Worm (Caenorhabditis elegans) whole organism, L1 larva: ENCODE results near the gene fbxa-182.

ENCODE experiments used
- C04F5.9 ChIP-seq: sonication (generic microtip); optimal IDR thresholded peaks from 2 replicates; lab custom pipeline; 2016; ENCODE audit warnings: missing genetic modification characterization, missing compliant biosample characterization
- C16A3.4 ChIP-seq: fragments of 150-350 bp; optimal IDR thresholded peaks from 2 replicates; lab custom pipeline; 2014; ENCODE audit warnings: missing biosample characterization, missing genetic modification characterization
- C34B4.2 ChIP-seq: sonication (generic microtip); optimal IDR thresholded peaks from 2 replicates; lab custom pipeline; 2017; ENCODE audit warnings: mild to moderate bottlenecking, missing genetic modification characterization, missing compliant biosample characterization
- ama-1 ChIP-seq: fragments of 150-350 bp; optimal IDR thresholded peaks from 2 replicates; lab custom pipeline; 2014
- blmp-1 ChIP-seq: fragments of 150-350 bp; optimal IDR thresholded peaks from 2 replicates; lab custom pipeline; 2014; ENCODE audit warnings: missing biosample characterization, missing genetic modification characterization
- ceh-63 ChIP-seq: fragments of 200-800 bp; sonication (Bioruptor generic); optimal IDR thresholded peaks from 2 replicates; lab custom pipeline; 2018; ENCODE audit warnings: mild to moderate bottlenecking, missing genetic modification characterization, missing compliant biosample characterization
- ceh-88 ChIP-seq: fragments of 200-800 bp; sonication (Bioruptor generic); IDR thresholded peaks from 2 replicates; pipeline ENCODE4 v1.3.6; 2022; ENCODE audit warnings: missing genetic modification characterization, missing compliant biosample characterization
- dpl-1 ChIP-seq, 3 experiments: fragments of 150-350 bp in 2 of 3; sonication (generic microtip) in 1 of 3; optimal IDR thresholded peaks; 2 replicates each; lab custom pipeline; 2014 to 2017; ENCODE audit warnings: missing biosample characterization in 3 of 3, missing genetic modification characterization in 3 of 3, missing genetic modification reagents in 3 of 3
- dsc-1 ChIP-seq: sonication (generic microtip); optimal IDR thresholded peaks from 2 replicates; lab custom pipeline; 2016; ENCODE audit warnings: mild to moderate bottlenecking, missing genetic modification characterization, missing compliant biosample characterization
- efl-1 ChIP-seq, 4 experiments: fragments of 150-350 bp; optimal IDR thresholded peaks in 3 of 4; peaks in 1 of 4; 1 replicate in 1 of 4; 2 replicates in 3 of 4; lab custom pipeline; 2014; ENCODE audit warnings: missing biosample characterization in 2 of 4, missing genetic modification characterization in 2 of 4, missing genetic modification reagents in 2 of 4
- egl-13 ChIP-seq: sonication (generic microtip); optimal IDR thresholded peaks from 2 replicates; lab custom pipeline; 2016; ENCODE audit warnings: missing genotype, missing genetic modification reagents, missing genetic modification characterization, missing compliant biosample characterization
- egl-27 ChIP-seq, 2 experiments: fragments of 150-350 bp in 1 of 2; sonication (generic microtip); optimal IDR thresholded peaks; 3 replicates each; lab custom pipeline; 2017 to 2018; ENCODE audit warnings: missing biosample characterization in 2 of 2, missing genetic modification characterization in 2 of 2, missing genetic modification reagents in 2 of 2
- elt-2 ChIP-seq: sonication (generic microtip); optimal IDR thresholded peaks from 2 replicates; lab custom pipeline; 2016; ENCODE audit warnings: missing genetic modification characterization, mild to moderate bottlenecking, inconsistent platforms, missing compliant biosample characterization, missing genetic modification reagents
- elt-3 ChIP-seq, 6 experiments: fragments of 150-350 bp in 1 of 6; sonication (generic microtip); optimal IDR thresholded peaks; 2 replicates each; lab custom pipeline; 2017 to 2018; ENCODE audit warnings: missing biosample characterization in 6 of 6, missing genetic modification characterization in 6 of 6, inconsistent platforms in 1 of 6
- ets-5 ChIP-seq: fragments of 200-800 bp; sonication (Bioruptor generic); IDR thresholded peaks from 2 replicates; pipeline ENCODE4 v1.3.6; 2022; ENCODE audit warnings: missing genetic modification characterization, missing compliant biosample characterization
- fkh-8 ChIP-seq: sonication (generic microtip); optimal IDR thresholded peaks from 2 replicates; lab custom pipeline; 2016; ENCODE audit warnings: mild to moderate bottlenecking, missing genetic modification characterization, missing compliant biosample characterization
- grh-1 ChIP-seq: fragments of 200-800 bp; sonication (Bioruptor generic); IDR thresholded peaks from 2 replicates; pipeline ENCODE4 v1.3.6; 2022; ENCODE audit warnings: missing genetic modification reagents, missing genetic modification characterization, missing compliant biosample characterization
- hpl-2 ChIP-seq: fragments of 150-350 bp; optimal IDR thresholded peaks from 2 replicates; lab custom pipeline; 2014; ENCODE audit warnings: missing biosample characterization, missing genetic modification reagents, missing genetic modification characterization
- jun-1 ChIP-seq: fragments of 150-350 bp; optimal IDR thresholded peaks from 2 replicates; lab custom pipeline; 2014; ENCODE audit warnings: missing biosample characterization, missing genetic modification reagents, missing genetic modification characterization
- lin-15B ChIP-seq: fragments of 150-350 bp; sonication (generic microtip); optimal IDR thresholded peaks from 3 replicates; lab custom pipeline; 2014; ENCODE audit warnings: missing biosample characterization, missing genetic modification characterization
- lin-35 ChIP-seq, 2 experiments: fragments of 150-350 bp; optimal IDR thresholded peaks; 2 replicates each; lab custom pipeline; 2014; ENCODE audit warnings: missing biosample characterization in 2 of 2, missing genetic modification characterization in 2 of 2, missing genetic modification reagents in 2 of 2
- lin-39 ChIP-seq: fragments of 150-350 bp; optimal IDR thresholded peaks from 2 replicates; lab custom pipeline; 2014; ENCODE audit warnings: missing biosample characterization, missing genetic modification reagents, missing genetic modification characterization
- lsy-2 ChIP-seq, 2 experiments: fragments of 150-350 bp; optimal IDR thresholded peaks; 2 replicates each; lab custom pipeline; 2014; ENCODE audit warnings: missing biosample characterization in 2 of 2, missing genetic modification characterization in 2 of 2
- mdl-1 ChIP-seq, 2 experiments: fragments of 150-350 bp; optimal IDR thresholded peaks; 2 replicates each; lab custom pipeline; 2014 to 2017; ENCODE audit warnings: missing biosample characterization in 2 of 2, missing genetic modification characterization in 2 of 2, inconsistent platforms in 1 of 2
- mep-1 ChIP-seq: fragments of 150-350 bp; optimal IDR thresholded peaks from 2 replicates; lab custom pipeline; 2014; ENCODE audit warnings: missing biosample characterization, missing genetic modification characterization
- nhr-11 ChIP-seq: fragments of 150-350 bp; optimal IDR thresholded peaks from 2 replicates; lab custom pipeline; 2014; ENCODE audit warnings: missing biosample characterization, missing genetic modification characterization
- nhr-12 ChIP-seq: sonication (generic microtip); optimal IDR thresholded peaks from 2 replicates; lab custom pipeline; 2017; ENCODE audit warnings: missing biosample characterization, missing genetic modification characterization
- nhr-19 ChIP-seq: fragments of 200-800 bp; sonication (Bioruptor generic); conservative IDR thresholded peaks from 2 replicates; pipeline ENCODE4 v1.3.6; 2022; ENCODE audit warnings: missing genetic modification characterization, missing compliant biosample characterization
- nhr-20 ChIP-seq: sonication (generic microtip); optimal IDR thresholded peaks from 2 replicates; lab custom pipeline; 2016; ENCODE audit warnings: mild to moderate bottlenecking, missing genetic modification characterization, missing compliant biosample characterization
- nhr-28 ChIP-seq: fragments of 150-350 bp; optimal IDR thresholded peaks from 2 replicates; lab custom pipeline; 2014; ENCODE audit warnings: missing biosample characterization, missing genetic modification characterization
- nhr-47 ChIP-seq: sonication (generic microtip); optimal IDR thresholded peaks from 2 replicates; lab custom pipeline; 2016; ENCODE audit warnings: mild to moderate bottlenecking, missing genetic modification characterization, moderate library complexity, missing compliant biosample characterization
- nhr-71 ChIP-seq: sonication (generic microtip); optimal IDR thresholded peaks from 2 replicates; lab custom pipeline; 2016; ENCODE audit warnings: mild to moderate bottlenecking, missing genetic modification characterization, moderate library complexity, missing compliant biosample characterization
- nhr-76 ChIP-seq: sonication (generic microtip); optimal IDR thresholded peaks from 2 replicates; lab custom pipeline; 2017; ENCODE audit warnings: missing biosample characterization, missing genetic modification characterization
- nhr-84 ChIP-seq: sonication (generic microtip); optimal IDR thresholded peaks from 2 replicates; lab custom pipeline; 2017; ENCODE audit warnings: missing biosample characterization, missing genetic modification characterization
- nhr-85 ChIP-seq: sonication (generic microtip); peaks from one replicate; lab custom pipeline; 2016; ENCODE audit warnings: missing genetic modification characterization, inconsistent platforms, missing compliant biosample characterization
- pag-3 ChIP-seq: sonication (generic microtip); optimal IDR thresholded peaks from 2 replicates; lab custom pipeline; 2017; ENCODE audit warnings: missing genetic modification characterization, mild to moderate bottlenecking, missing compliant biosample characterization, antibody characterized with exemption, borderline replicate concordance; ENCODE audit not compliant: insufficient read depth
- skn-1 ChIP-seq: fragments of 150-350 bp; optimal IDR thresholded peaks from 2 replicates; lab custom pipeline; 2014; ENCODE audit warnings: missing biosample characterization, missing genetic modification characterization
- snpc-4 ChIP-seq: fragments of 150-350 bp; optimal IDR thresholded peaks from 2 replicates; lab custom pipeline; 2014; ENCODE audit warnings: missing biosample characterization, missing genetic modification characterization
- snu-23 ChIP-seq: sonication (generic microtip); optimal IDR thresholded peaks from 2 replicates; lab custom pipeline; 2016; ENCODE audit warnings: missing genetic modification characterization, missing compliant biosample characterization
- sox-4 ChIP-seq: sonication (generic microtip); optimal IDR thresholded peaks from 2 replicates; lab custom pipeline; 2016; ENCODE audit warnings: missing genetic modification characterization, missing compliant biosample characterization
- sup-37 ChIP-seq: fragments of 200-800 bp; sonication (Bioruptor generic); optimal IDR thresholded peaks from 2 replicates; lab custom pipeline; 2018; ENCODE audit warnings: mild to moderate bottlenecking, missing genetic modification characterization, missing compliant biosample characterization
- tbx-2 ChIP-seq: sonication (generic microtip); optimal IDR thresholded peaks from 2 replicates; lab custom pipeline; 2016; ENCODE audit warnings: missing genetic modification characterization, missing compliant biosample characterization
- tlp-1 ChIP-seq: fragments of 150-350 bp; optimal IDR thresholded peaks from 2 replicates; lab custom pipeline; 2014; ENCODE audit warnings: missing biosample characterization, missing genetic modification characterization
- unc-30 ChIP-seq: sonication (generic microtip); optimal IDR thresholded peaks from 2 replicates; lab custom pipeline; 2017; ENCODE audit warnings: missing biosample characterization, missing genetic modification characterization
- unc-86 ChIP-seq: sonication (generic microtip); optimal IDR thresholded peaks from 2 replicates; lab custom pipeline; 2016; ENCODE audit warnings: missing genetic modification characterization, missing compliant biosample characterization
- unc-98 ChIP-seq: fragments of 200-800 bp; sonication (Bioruptor generic); IDR thresholded peaks from 2 replicates; pipeline ENCODE4 v1.3.6; 2022; ENCODE audit warnings: missing genetic modification characterization, missing compliant biosample characterization
- vab-15 ChIP-seq: sonication (generic microtip); optimal IDR thresholded peaks from 2 replicates; lab custom pipeline; 2017; ENCODE audit warnings: missing genotype, mild to moderate bottlenecking, missing genetic modification characterization, missing compliant biosample characterization
- zag-1 ChIP-seq: fragments of 150-350 bp; optimal IDR thresholded peaks from 2 replicates; lab custom pipeline; 2014; ENCODE audit warnings: missing biosample characterization, missing genetic modification characterization
- zip-4 ChIP-seq: fragments of 200-800 bp; sonication (Bioruptor generic); optimal IDR thresholded peaks from 2 replicates; lab custom pipeline; 2018; ENCODE audit warnings: mild to moderate bottlenecking, missing genetic modification characterization, moderate library complexity, missing compliant biosample characterization

fbxa-182 gene

DNA sequence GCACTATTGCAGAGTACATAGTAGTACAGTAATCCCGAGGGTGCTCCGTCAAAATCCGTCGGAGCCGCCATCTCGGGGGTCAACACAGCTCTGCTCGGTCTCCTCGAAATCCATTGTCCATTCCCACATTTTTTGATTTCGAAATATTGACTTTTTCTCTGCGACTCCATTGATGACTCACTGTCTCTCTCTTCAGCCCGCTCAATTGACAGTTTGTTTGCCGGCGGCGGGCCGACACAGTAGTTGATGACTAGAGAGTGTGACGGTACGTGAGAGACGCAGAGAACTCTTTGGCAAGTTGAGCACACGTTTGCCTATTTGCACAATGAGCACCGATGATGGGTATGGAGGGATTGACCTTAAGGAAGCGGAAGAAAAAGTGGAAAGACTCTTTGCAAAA, 42.3 kb upstream of the fbxa-182 start (continued):
- TF ChIP-seq elt-3 (tag; optimal IDR thresholded peaks at IDR 0.05; lab: Kevin White, UChicago) (no peak), ceh-88 (no peak), C16A3.4 (tag; lab: Kevin White, UChicago) (no peak), nhr-12 (tag; lab: Kevin White, UChicago) (no peak), egl-13 (tag; lab: Kevin White, UChicago) (no peak), sup-37 (GFP tag; lab: Kevin White, UChicago) (peak; percentile 64), zag-1 (tag; lab: Kevin White, UChicago) (no peak), hpl-2 (GFP tag; lab: Kevin White, UChicago) (no peak), mep-1 (tag; lab: Kevin White, UChicago) (no peak), skn-1 (tag; lab: Kevin White, UChicago) (peak; percentile 17), nhr-84 (no peak), tbx-2 (tag; lab: Kevin White, UChicago) (peak; percentile 72), nhr-20 (peak; percentile 49), tlp-1 (tag; lab: Kevin White, UChicago) (no peak), snpc-4 (peak; percentile 10), snu-23 (GFP tag; lab: Kevin White, UChicago) (no peak), lin-39 (tag; lab: Kevin White, UChicago) (no peak), efl-1 (optimal IDR thresholded peaks at IDR 0.05; lab: Kevin White, UChicago) (peak; percentile 35 to 52), efl-1 (GFP tag; optimal IDR thresholded peaks at IDR 0.05 in 1 of 2; lab: Kevin White, UChicago) (peak; percentile 9 to 92), nhr-19 (peak; percentile 13; the same call in 1 of the 2 replicates), nhr-71 (tag; lab: Kevin White, UChicago) (peak; percentile 44), lin-15B (no peak), ama-1 (no peak)

DNA sequence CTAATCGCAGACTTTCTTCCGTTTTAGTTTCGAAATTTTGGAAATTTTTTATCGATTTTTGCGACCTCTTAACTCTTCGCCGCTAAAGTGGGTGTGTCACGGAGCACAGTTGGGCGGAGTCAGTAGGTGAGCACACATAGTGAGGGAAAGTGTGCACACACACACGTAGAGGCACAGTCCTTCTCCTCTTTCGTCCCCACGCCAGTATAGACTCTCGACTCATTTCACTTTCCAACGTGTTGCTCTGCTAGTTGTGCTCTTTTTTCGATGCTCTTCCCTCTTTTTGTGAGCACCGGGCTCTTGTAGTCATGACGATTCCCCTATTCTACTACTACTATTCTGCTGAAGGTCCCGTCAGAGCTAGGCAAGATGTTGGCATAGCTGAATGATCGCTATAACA, 39.9 kb upstream of the fbxa-182 start:
- TF ChIP-seq nhr-20 (no peak), mep-1 (tag; lab: Kevin White, UChicago) (no peak), lin-35 (GFP tag; optimal IDR thresholded peaks at IDR 0.05; lab: Kevin White, UChicago) (peak in 1 of 2 experiments; percentile 28), unc-98 (no peak), pag-3 (tag; lab: Kevin White, UChicago) (no peak), grh-1 (no peak), unc-86 (tag; lab: Kevin White, UChicago) (no peak), nhr-85 (tag; lab: Kevin White, UChicago) (no peak), efl-1 (optimal IDR thresholded peaks at IDR 0.05; lab: Kevin White, UChicago) (no peak), efl-1 (GFP tag; optimal IDR thresholded peaks at IDR 0.05 in 1 of 2; lab: Kevin White, UChicago) (peak in 1 of 2 experiments; percentile 94), nhr-76 (no peak), lsy-2 (tag; optimal IDR thresholded peaks at IDR 0.05; lab: Kevin White, UChicago) (peak in 1 of 2 experiments; percentile 7), C04F5.9 (no peak), elt-2 (tag; lab: Kevin White, UChicago) (peak; percentile 20), ama-1 (no peak)

DNA sequence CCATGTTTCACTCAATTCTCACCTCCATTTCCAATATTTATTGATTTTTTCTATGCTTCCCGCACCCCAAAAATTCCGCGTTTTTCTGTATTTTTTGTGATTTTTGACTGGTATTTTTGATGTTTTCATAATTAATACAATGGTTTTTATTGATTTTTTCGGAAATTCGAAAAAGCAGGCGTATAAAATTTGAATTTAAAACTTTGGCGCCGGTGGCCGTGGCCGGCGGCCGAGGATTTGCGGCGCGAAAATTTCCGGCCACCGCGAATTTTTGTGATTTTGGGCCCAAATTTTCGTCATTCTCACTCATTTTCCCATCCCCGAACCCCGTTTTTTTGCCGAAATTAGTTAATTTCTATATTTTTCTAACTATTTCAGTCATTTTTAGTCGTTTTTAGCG, 38.4 kb upstream of the fbxa-182 start:
- TF ChIP-seq unc-30 (tag; lab: Kevin White, UChicago) (no peak), dsc-1 (tag; lab: Kevin White, UChicago) (peak; percentile 55), C16A3.4 (tag; lab: Kevin White, UChicago) (no peak), zip-4 (GFP tag; lab: Kevin White, UChicago) (peak; percentile 9), grh-1 (0 out of 2 replicates have a peak, but pooled peaks have one; percentile 53), nhr-28 (tag; lab: Kevin White, UChicago) (no peak), nhr-85 (tag; lab: Kevin White, UChicago) (peak; percentile 81), nhr-84 (no peak), egl-27 (tag; optimal IDR thresholded peaks at IDR 0.05; lab: Kevin White, UChicago) (no peak), elt-2 (tag; lab: Kevin White, UChicago) (peak; percentile 24), dpl-1 (GFP tag; optimal IDR thresholded peaks at IDR 0.05; lab: Kevin White, UChicago) (peak; percentile 83 to 89 (median 84)), fkh-8 (tag; lab: Kevin White, UChicago) (peak; percentile 34), lin-39 (tag; lab: Kevin White, UChicago) (no peak), ceh-63 (GFP tag; lab: Kevin White, UChicago) (no peak), nhr-11 (tag; lab: Kevin White, UChicago) (no peak), blmp-1 (tag; lab: Kevin White, UChicago) (no peak), C34B4.2 (tag; lab: Kevin White, UChicago) (no peak), nhr-71 (tag; lab: Kevin White, UChicago) (peak; percentile 74), vab-15 (no peak), ets-5 (GFP tag; lab: Robert Waterston, UW) (no peak), ama-1 (no peak), lsy-2 (tag; optimal IDR thresholded peaks at IDR 0.05; lab: Kevin White, UChicago) (peak; percentile 48 to 53), mdl-1 (tag; optimal IDR thresholded peaks at IDR 0.05; lab: Kevin White, UChicago) (no peak), C04F5.9 (peak; percentile 19), jun-1 (peak; percentile 18), sox-4 (peak; percentile 19), nhr-47 (tag; lab: Kevin White, UChicago) (peak; percentile 69)
